Worm (Caenorhabditis elegans) whole organism, early embryonic: ENCODE data around the gene ivd-1.
"Not testable (repeated sequence)": the region's sequence is repeated elsewhere in the genome, so short reads cannot be mapped to it uniquely, and the experiment has no call there.

Source experiments
- B0310.2 ChIP-seq: sonication (generic microtip); optimal IDR thresholded peaks from 2 replicates; lab custom pipeline; 2016; ENCODE audit warnings: mild to moderate bottlenecking, missing genetic modification characterization, missing compliant biosample characterization
- F13C5.2 ChIP-seq: sonication (generic microtip); optimal IDR thresholded peaks from 2 replicates; lab custom pipeline; 2017; ENCODE audit warnings: mild to moderate bottlenecking, missing genetic modification characterization, inconsistent platforms, missing compliant biosample characterization
- aly-1 ChIP-seq: sonication (generic microtip); optimal IDR thresholded peaks from 2 replicates; lab custom pipeline; 2016; ENCODE audit warnings: missing genetic modification characterization, missing compliant biosample characterization
- ama-1 ChIP-seq: fragments of 150-350 bp; optimal IDR thresholded peaks from 2 replicates; lab custom pipeline; 2014
- ceh-13 ChIP-seq: fragments of 200-800 bp; sonication (Bioruptor generic); optimal IDR thresholded peaks from 2 replicates; lab custom pipeline; 2018; ENCODE audit warnings: mild to moderate bottlenecking, missing genetic modification characterization, missing compliant biosample characterization
- ceh-36 ChIP-seq: sonication (generic microtip); optimal IDR thresholded peaks from 2 replicates; lab custom pipeline; 2016; ENCODE audit warnings: missing genetic modification characterization, inconsistent platforms, missing compliant biosample characterization
- ets-7 ChIP-seq: sonication (generic microtip); optimal IDR thresholded peaks from 2 replicates; lab custom pipeline; 2016; ENCODE audit warnings: missing genotype, missing genetic modification characterization, missing compliant biosample characterization
- flt-1 ChIP-seq: fragments of 200-800 bp; sonication (Bioruptor generic); IDR thresholded peaks from 2 replicates; pipeline ENCODE4 v1.3.6; 2022; ENCODE audit warnings: missing genetic modification characterization, missing compliant biosample characterization
- hmbx-1 ChIP-seq: sonication (generic microtip); optimal IDR thresholded peaks from 2 replicates; lab custom pipeline; 2016; ENCODE audit warnings: mild to moderate bottlenecking, missing genetic modification characterization, missing compliant biosample characterization
- hmg-4 ChIP-seq: fragments of 200-800 bp; sonication (Bioruptor generic); optimal IDR thresholded peaks from 2 replicates; lab custom pipeline; 2018; ENCODE audit warnings: mild to moderate bottlenecking, missing genetic modification characterization, missing compliant biosample characterization
- hnd-1 ChIP-seq: sonication (generic microtip); optimal IDR thresholded peaks from 2 replicates; lab custom pipeline; 2016; ENCODE audit warnings: missing genetic modification characterization, missing compliant biosample characterization
- pes-1 ChIP-seq: fragments of 200-800 bp; sonication (Bioruptor generic); IDR thresholded peaks from 2 replicates; pipeline ENCODE4 v1.3.6; 2022; ENCODE audit warnings: missing genetic modification reagents, missing genetic modification characterization, missing compliant biosample characterization
- scrt-1 ChIP-seq: fragments of 200-800 bp; sonication (Bioruptor generic); IDR thresholded peaks from 2 replicates; pipeline ENCODE4 v1.3.6; 2022; ENCODE audit warnings: missing genetic modification characterization, missing compliant biosample characterization
- sea-1 ChIP-seq: fragments of 200-800 bp; sonication (Bioruptor generic); conservative IDR thresholded peaks from 2 replicates; pipeline ENCODE4 v1.3.6; 2022; ENCODE audit warnings: missing genetic modification characterization, missing compliant biosample characterization
- tbx-11 ChIP-seq: fragments of 200-800 bp; sonication (Bioruptor generic); IDR thresholded peaks from 2 replicates; pipeline ENCODE4 v1.3.6; 2022; ENCODE audit warnings: missing genetic modification characterization, missing compliant biosample characterization
- tbx-37 ChIP-seq: fragments of 200-800 bp; sonication (Bioruptor generic); conservative IDR thresholded peaks from 2 replicates; pipeline ENCODE4 v1.3.6; 2022; ENCODE audit warnings: missing genetic modification reagents, missing genetic modification characterization, missing compliant biosample characterization
- tra-4 ChIP-seq: sonication (generic microtip); optimal IDR thresholded peaks from 2 replicates; lab custom pipeline; 2017; ENCODE audit warnings: missing genetic modification characterization, missing compliant biosample characterization

The ivd-1 gene

ce11 chrIV:5073836-5074235, 14.8 kb downstream of the ivd-1 start:
- TF ChIP-seq scrt-1 (GFP tag; lab: Robert Waterston, UW) (no peak), tra-4 (tag; lab: Kevin White, UChicago) (no peak), tbx-11 (GFP tag; lab: Robert Waterston, UW) (no peak), F13C5.2 (no peak), ceh-13 (GFP tag; lab: Kevin White, UChicago) (no peak), B0310.2 (no peak), hnd-1 (tag; lab: Kevin White, UChicago) (no peak), ceh-36 (no peak), pes-1 (GFP tag; lab: Robert Waterston, UW) (no peak)

DNA sequence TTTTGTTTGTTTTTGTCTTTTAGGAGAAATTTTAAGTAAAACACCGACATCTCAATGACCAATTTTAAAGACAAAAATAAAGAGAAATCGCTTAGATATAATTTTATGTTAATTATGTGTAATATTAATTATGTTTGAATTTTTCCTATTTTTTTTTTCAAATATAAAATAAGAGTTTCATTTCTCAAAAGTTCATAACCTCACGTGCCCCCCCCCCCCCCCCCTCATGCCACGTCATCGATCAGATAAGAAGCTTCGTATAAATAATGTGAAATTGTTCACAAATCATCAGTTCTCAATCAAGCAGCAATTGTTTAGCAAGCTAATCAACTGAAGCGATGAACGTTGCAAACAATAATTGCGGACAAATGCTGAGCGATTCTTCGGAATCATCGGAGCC, 18.1 kb downstream of the ivd-1 start, which contains the start of gene C02B10.6:
Gene C02B10.6, plus strand, starts transcription at position 301 of the 400 bp plus-strand sequence.
- TF ChIP-seq ceh-36; scrt-1 (GFP tag; lab: Robert Waterston, UW); ama-1 (lab: Kevin White, UChicago): not testable (repeated sequence)

DNA sequence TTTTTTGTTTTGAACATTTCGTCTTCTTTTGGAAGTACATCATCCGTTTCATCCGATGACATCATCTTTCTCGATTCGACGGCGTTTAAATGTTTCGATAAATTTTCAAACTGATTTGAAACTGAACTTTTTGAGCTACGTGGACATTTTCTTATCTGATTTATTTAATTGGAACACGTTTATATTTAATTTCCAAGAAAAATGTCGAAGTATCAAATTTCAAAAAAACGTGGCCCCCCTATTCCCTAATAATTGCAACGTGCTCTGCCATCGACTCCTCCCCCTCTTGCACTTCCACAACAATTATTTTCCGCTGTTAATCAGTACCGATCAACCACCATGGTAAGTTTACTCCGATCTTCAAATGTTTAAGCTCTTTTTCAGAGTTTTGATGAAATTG, 20.1 kb downstream of the ivd-1 start, which contains the start of the genes R13H9.6 and rmd-6:
Gene R13H9.6, minus strand, starts transcription at position 101 of the 400 bp plus-strand sequence.
Gene rmd-6, plus strand, starts transcription at position 305 of the 400 bp plus-strand sequence.
- not testable (repeated sequence) for TF ChIP-seq ama-1 (lab: Kevin White, UChicago); ceh-13 (GFP tag; lab: Kevin White, UChicago); ceh-36

DNA sequence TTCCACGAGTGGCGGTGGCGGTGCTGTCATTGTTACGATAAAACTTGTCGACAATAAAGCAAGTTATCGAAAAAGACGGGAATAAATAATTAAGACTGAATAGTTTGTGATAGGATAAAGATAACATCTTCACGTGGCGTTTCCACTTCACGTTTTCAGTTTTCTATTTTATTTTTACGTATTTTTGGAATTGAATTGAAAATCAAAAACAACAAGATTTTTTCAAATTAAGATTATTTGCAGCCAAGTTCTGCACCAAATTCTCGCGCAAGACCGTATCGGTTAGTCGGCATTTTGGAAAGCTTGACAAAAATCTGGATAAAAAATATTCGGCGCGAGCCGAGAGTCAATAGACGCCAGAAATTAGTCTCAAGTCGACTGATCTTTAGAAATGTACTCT, 21.8 kb downstream of the ivd-1 start, which contains the start of gene ttbk-2.2:
Gene ttbk-2.2, minus strand, starts transcription at position 101 of the 400 bp plus-strand sequence.
- TF ChIP-seq ets-7; pes-1 (GFP tag; lab: Robert Waterston, UW); hmbx-1 (tag; lab: Kevin White, UChicago): not testable (repeated sequence)

DNA sequence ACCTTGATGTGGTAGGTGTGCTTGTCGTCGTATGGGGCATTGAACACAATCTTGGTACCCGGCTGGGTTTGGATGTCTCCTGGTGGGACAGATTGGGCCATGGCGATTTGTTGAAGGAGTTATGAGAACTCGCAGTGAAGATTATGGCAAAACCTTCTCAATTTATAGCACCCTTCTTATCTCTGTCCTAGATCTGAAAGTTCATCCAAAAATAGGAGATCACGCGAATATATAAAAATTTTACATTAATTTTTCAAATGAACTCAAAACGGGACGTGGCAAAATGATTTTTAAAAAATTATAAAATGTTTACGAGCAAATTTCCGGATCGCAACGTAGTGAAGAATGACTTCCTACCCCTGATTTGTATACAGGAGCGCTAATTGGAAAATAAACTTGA, 23.7 kb downstream of the ivd-1 start, which contains the start of gene msp-53:
Gene msp-53, minus strand, starts transcription at position 101 of the 400 bp plus-strand sequence.
- not testable (repeated sequence) for TF ChIP-seq ceh-13 (GFP tag; lab: Kevin White, UChicago); aly-1 (tag; lab: Kevin White, UChicago); pes-1 (GFP tag; lab: Robert Waterston, UW)

ce11 chrIV:5063297-5063696, 25.4 kb downstream of the ivd-1 start:
- TF ChIP-seq ets-7 (no peak), B0310.2 (no peak)

DNA sequence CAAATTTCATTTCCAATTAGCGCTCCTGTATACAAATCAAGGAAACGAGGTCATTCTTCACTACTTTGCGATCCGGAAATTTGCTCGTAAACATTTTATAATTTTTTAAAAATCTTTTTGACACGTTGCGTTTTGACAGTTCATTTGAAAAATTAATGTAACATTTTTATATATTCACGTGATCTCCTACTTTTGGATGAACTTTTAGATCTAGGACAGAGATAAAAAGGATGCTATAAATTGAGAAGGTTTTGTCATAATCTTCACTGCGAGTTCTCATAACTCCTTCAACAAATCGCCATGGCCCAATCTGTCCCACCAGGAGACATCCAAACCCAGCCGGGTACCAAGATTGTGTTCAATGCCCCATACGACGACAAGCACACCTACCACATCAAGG, 26.4 kb downstream of the ivd-1 start, which contains the start of gene msp-57:
Gene msp-57, plus strand, starts transcription at position 301 of the 400 bp plus-strand sequence.
- not testable (repeated sequence) for TF ChIP-seq hnd-1 (tag; lab: Kevin White, UChicago); tbx-37 (GFP tag; lab: Robert Waterston, UW); ceh-13 (GFP tag; lab: Kevin White, UChicago)

DNA sequence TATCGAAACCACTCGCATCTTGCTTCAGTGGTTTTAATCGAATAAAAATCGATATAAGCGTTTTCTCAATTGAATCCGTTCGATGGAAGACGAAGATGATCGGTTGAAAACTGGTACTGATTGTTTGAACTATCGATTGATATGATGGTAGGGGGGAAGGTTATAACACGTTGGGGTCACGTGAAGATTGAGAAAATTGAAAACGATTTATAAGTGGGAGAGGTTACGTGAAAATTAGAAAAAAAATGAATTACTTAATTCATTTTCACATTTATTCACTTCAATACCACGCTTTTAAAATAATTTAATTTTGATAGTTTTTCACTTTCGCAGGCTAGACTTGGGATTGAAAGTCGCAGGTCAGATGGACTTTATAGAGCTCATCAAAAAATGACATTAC, 27.7 kb downstream of the ivd-1 start, which contains the start of gene C09B9.7:
Gene C09B9.7, minus strand, starts transcription at position 101 of the 400 bp plus-strand sequence.
- TF ChIP-seq ceh-13 (GFP tag; lab: Kevin White, UChicago) (no peak), ama-1 (lab: Kevin White, UChicago) (no peak), tbx-11 (GFP tag; lab: Robert Waterston, UW) (no peak), sea-1 (GFP tag; lab: Robert Waterston, UW) (no peak), F13C5.2 (no peak), B0310.2 (no peak), flt-1 (GFP tag; lab: Robert Waterston, UW) (no peak), ceh-36 (no peak), scrt-1 (GFP tag; lab: Robert Waterston, UW) (no peak), tra-4 (tag; lab: Kevin White, UChicago) (no peak), hnd-1 (tag; lab: Kevin White, UChicago) (no peak), hmbx-1 (tag; lab: Kevin White, UChicago) (no peak), hmg-4 (GFP tag; lab: Kevin White, UChicago) (no peak), tbx-37 (GFP tag; lab: Robert Waterston, UW) (no peak), aly-1 (tag; lab: Kevin White, UChicago) (no peak), ets-7 (no peak), pes-1 (GFP tag; lab: Robert Waterston, UW) (no peak)

DNA sequence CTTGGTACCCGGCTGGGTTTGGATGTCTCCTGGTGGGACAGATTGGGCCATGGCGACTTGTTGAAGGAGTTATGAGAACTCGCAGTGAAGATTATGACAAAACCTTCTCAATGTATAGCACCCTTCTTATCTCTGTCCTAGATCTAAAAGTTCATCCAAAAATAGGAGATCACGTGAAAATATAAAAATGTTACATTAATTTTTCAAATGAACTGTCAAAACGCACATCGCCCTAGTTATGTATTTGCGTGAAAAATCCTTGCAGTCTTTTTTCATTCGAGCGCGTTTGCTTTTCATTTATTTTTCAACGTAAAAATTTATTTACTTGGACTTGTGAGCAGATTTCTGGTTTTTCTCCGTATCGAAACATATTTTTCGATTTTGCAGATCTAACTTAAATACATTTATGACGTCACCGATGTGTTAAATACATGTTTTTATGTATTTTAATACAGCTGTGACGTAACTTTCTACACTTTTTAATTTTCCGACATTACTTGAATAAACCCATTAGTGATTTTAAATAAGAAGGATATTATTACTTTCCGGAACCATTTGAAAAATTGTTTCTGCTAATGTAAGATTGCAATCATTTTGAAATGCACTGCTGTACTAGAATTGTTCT, 32.6 kb downstream of the ivd-1 start, which contains the start of gene msp-55:
Gene msp-55, minus strand, starts transcription at position 51 of the 625 bp plus-strand sequence.
- TF ChIP-seq ceh-36 = no peak
- TF ChIP-seq scrt-1 (GFP tag; lab: Robert Waterston, UW) = no peak
- TF ChIP-seq ceh-13 (GFP tag; lab: Kevin White, UChicago) = no peak
- no peak for TF ChIP-seq tbx-37 (GFP tag; lab: Robert Waterston, UW)
- TF ChIP-seq hmg-4 (GFP tag; lab: Kevin White, UChicago) = no peak
